Worm (Caenorhabditis elegans) whole organism, mixed stage, embryonic: ENCODE measurements around the gene F16B3.2.

Experiments used
- M03D4.4 ChIP-seq: sonication (generic microtip); optimal IDR thresholded peaks from 2 replicates; lab custom pipeline; 2017; ENCODE audit warnings: mild to moderate bottlenecking, missing genetic modification characterization, missing compliant biosample characterization
- bed-3 ChIP-seq: fragments of 200-800 bp; sonication (Bioruptor generic); optimal IDR thresholded peaks from 3 replicates; lab custom pipeline; 2018; ENCODE audit warnings: mild to moderate bottlenecking, missing genetic modification characterization, moderate library complexity, missing compliant biosample characterization
- blmp-1 ChIP-seq: fragments of 150-350 bp; optimal IDR thresholded peaks from 2 replicates; lab custom pipeline; 2014; ENCODE audit warnings: missing biosample characterization, missing genetic modification characterization
- ceh-39 ChIP-seq: fragments of 150-350 bp; optimal IDR thresholded peaks from 2 replicates; lab custom pipeline; 2014; ENCODE audit warnings: missing biosample characterization, missing genetic modification characterization
- ceh-43 ChIP-seq: fragments of 200-800 bp; sonication (Bioruptor generic); optimal IDR thresholded peaks from 2 replicates; lab custom pipeline; 2018; ENCODE audit warnings: mild to moderate bottlenecking, missing genetic modification characterization, moderate library complexity, missing compliant biosample characterization
- ceh-83 ChIP-seq: fragments of 200-800 bp; sonication (Bioruptor generic); optimal IDR thresholded peaks from 2 replicates; lab custom pipeline; 2018; ENCODE audit warnings: mild to moderate bottlenecking, missing genetic modification characterization, missing compliant biosample characterization
- ces-1 ChIP-seq: fragments of 150-350 bp; optimal IDR thresholded peaks from 2 replicates; lab custom pipeline; 2014; ENCODE audit warnings: missing biosample characterization, missing genetic modification reagents, missing genetic modification characterization
- cnd-1 ChIP-seq: fragments of 200-800 bp; sonication (Bioruptor generic); optimal IDR thresholded peaks from 2 replicates; lab custom pipeline; 2018; ENCODE audit warnings: mild to moderate bottlenecking, missing genetic modification characterization, missing compliant biosample characterization
- drap-1 ChIP-seq: fragments of 200-800 bp; sonication (Bioruptor generic); optimal IDR thresholded peaks from 3 replicates; lab custom pipeline; 2018; ENCODE audit warnings: mild to moderate bottlenecking, missing genetic modification characterization, missing compliant biosample characterization
- elt-3 ChIP-seq: fragments of 150-350 bp; optimal IDR thresholded peaks from 2 replicates; lab custom pipeline; 2014; ENCODE audit warnings: missing biosample characterization, missing genetic modification characterization
- flh-1 ChIP-seq: fragments of 200-800 bp; sonication (Bioruptor generic); optimal IDR thresholded peaks from 2 replicates; lab custom pipeline; 2018; ENCODE audit warnings: mild to moderate bottlenecking, missing genetic modification characterization, moderate library complexity, missing compliant biosample characterization
- ham-2 ChIP-seq: fragments of 200-800 bp; sonication (Bioruptor generic); optimal IDR thresholded peaks from 2 replicates; lab custom pipeline; 2018; ENCODE audit warnings: mild to moderate bottlenecking, missing genetic modification characterization, missing compliant biosample characterization
- lin-13 ChIP-seq: fragments of 150-350 bp; optimal IDR thresholded peaks from 2 replicates; lab custom pipeline; 2014; ENCODE audit warnings: missing biosample characterization, missing genetic modification characterization
- lsy-2 ChIP-seq: fragments of 150-350 bp; optimal IDR thresholded peaks from 2 replicates; lab custom pipeline; 2014; ENCODE audit warnings: missing biosample characterization, missing genetic modification characterization
- mab-5 ChIP-seq: fragments of 150-350 bp; optimal IDR thresholded peaks from 2 replicates; lab custom pipeline; 2014; ENCODE audit warnings: missing biosample characterization, missing genetic modification characterization
- mep-1 ChIP-seq: fragments of 150-350 bp; optimal IDR thresholded peaks from 2 replicates; lab custom pipeline; 2017; ENCODE audit warnings: missing biosample characterization, missing genetic modification reagents, missing genetic modification characterization, inconsistent platforms
- mls-2 ChIP-seq: sonication (generic microtip); optimal IDR thresholded peaks from 2 replicates; lab custom pipeline; 2016; ENCODE audit warnings: mild to moderate bottlenecking, missing genetic modification characterization, moderate library complexity, missing compliant biosample characterization
- nhr-12 ChIP-seq: fragments of 150-350 bp; optimal IDR thresholded peaks from 2 replicates; lab custom pipeline; 2014; ENCODE audit warnings: missing biosample characterization, missing genetic modification characterization
- nhr-237 ChIP-seq: fragments of 150-350 bp; optimal IDR thresholded peaks from 2 replicates; lab custom pipeline; 2014; ENCODE audit warnings: missing biosample characterization, missing genetic modification characterization
- nhr-28 ChIP-seq: fragments of 150-350 bp; optimal IDR thresholded peaks from 2 replicates; lab custom pipeline; 2014; ENCODE audit warnings: missing biosample characterization, missing genetic modification characterization
- nhr-76 ChIP-seq: sonication (generic microtip); optimal IDR thresholded peaks from 2 replicates; lab custom pipeline; 2017; ENCODE audit warnings: missing biosample characterization, missing genetic modification characterization
- pha-4 ChIP-seq: fragments of 150-350 bp; optimal IDR thresholded peaks from 2 replicates; lab custom pipeline; 2018; ENCODE audit warnings: missing biosample characterization, missing genetic modification reagents, missing genetic modification characterization
- sem-2 ChIP-seq: fragments of 200-800 bp; sonication (Bioruptor generic); optimal IDR thresholded peaks from 2 replicates; lab custom pipeline; 2018; ENCODE audit warnings: mild to moderate bottlenecking, missing genetic modification characterization, missing compliant biosample characterization
- snpc-4 ChIP-seq: fragments of 150-350 bp; optimal IDR thresholded peaks from 2 replicates; lab custom pipeline; 2014; ENCODE audit warnings: missing biosample characterization, missing genetic modification characterization
- sptf-1 ChIP-seq: sonication (generic microtip); optimal IDR thresholded peaks from 2 replicates; lab custom pipeline; 2017; ENCODE audit warnings: mild to moderate bottlenecking, missing genetic modification characterization, moderate library complexity, missing compliant biosample characterization
- tbx-8 ChIP-seq: fragments of 200-800 bp; sonication (Bioruptor generic); optimal IDR thresholded peaks from 2 replicates; lab custom pipeline; 2018; ENCODE audit warnings: mild to moderate bottlenecking, missing genetic modification characterization, moderate library complexity, missing compliant biosample characterization
- unc-120 ChIP-seq: sonication (generic microtip); optimal IDR thresholded peaks from 2 replicates; lab custom pipeline; 2017; ENCODE audit warnings: missing genetic modification characterization, missing compliant biosample characterization; ENCODE audit not compliant: poor library complexity, severe bottlenecking
- unc-62 ChIP-seq: fragments of 150-350 bp; optimal IDR thresholded peaks from 2 replicates; lab custom pipeline; 2014; ENCODE audit warnings: missing biosample characterization, missing genetic modification reagents, missing genetic modification characterization
- zip-8 ChIP-seq: fragments of 150-350 bp; optimal IDR thresholded peaks from 2 replicates; lab custom pipeline; 2014; ENCODE audit warnings: missing biosample characterization, missing genetic modification characterization
- ztf-11 ChIP-seq: fragments of 150-350 bp; optimal IDR thresholded peaks from 2 replicates; lab custom pipeline; 2014; ENCODE audit warnings: missing biosample characterization, missing genetic modification characterization

F16B3.2 gene

DNA sequence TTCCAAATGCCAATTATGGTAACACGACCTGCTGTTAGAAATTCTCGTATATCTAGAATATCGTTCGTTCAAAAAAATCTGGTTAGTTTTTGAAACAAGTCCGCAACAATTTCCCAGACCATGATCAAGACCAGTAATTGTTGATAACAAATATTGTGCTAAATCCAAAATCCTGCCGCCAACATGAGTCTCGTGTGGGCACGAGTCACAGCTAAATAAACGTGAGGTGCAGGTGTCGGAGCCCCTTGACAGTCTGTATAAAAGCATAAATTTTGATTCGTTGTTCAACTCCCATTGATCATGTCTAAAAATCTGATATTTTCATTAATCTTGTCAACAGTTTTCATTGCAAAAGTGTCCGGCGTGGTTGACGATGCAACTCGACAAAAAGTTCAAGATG is at the start of gene F16B3.2:
TSS of gene F16B3.2 (plus strand) at position 301 of the 400 bp plus-strand sequence.
- no peak for TF ChIP-seq ceh-39
- no peak for TF ChIP-seq ces-1

ce11 chrV:1266540-1266939 is 48.4 kb upstream of the F16B3.2 start:
- no peak for TF ChIP-seq pha-4 (tag; lab: Kevin White, UChicago)
- TF ChIP-seq bed-3 (GFP tag; lab: Kevin White, UChicago): no peak
- TF ChIP-seq M03D4.4 (tag; lab: Kevin White, UChicago): no peak
- TF ChIP-seq unc-120 (tag; lab: Kevin White, UChicago): no peak
- TF ChIP-seq nhr-76 (tag; lab: Kevin White, UChicago): no peak
- no peak for TF ChIP-seq ceh-83 (GFP tag; lab: Kevin White, UChicago)

- TF ChIP-seq ham-2 (GFP tag; lab: Kevin White, UChicago) (no peak), mls-2 (tag; lab: Kevin White, UChicago) (no peak), mep-1 (tag; lab: Kevin White, UChicago) (no peak), nhr-237 (tag; lab: Kevin White, UChicago) (no peak), unc-120 (tag; lab: Kevin White, UChicago) (no peak), ceh-43 (GFP tag; lab: Kevin White, UChicago) (no peak), snpc-4 (tag; lab: Kevin White, UChicago) (no peak), sem-2 (GFP tag; lab: Kevin White, UChicago) (no peak), ces-1 (no peak), mab-5 (tag; lab: Kevin White, UChicago) (no peak), drap-1 (GFP tag; lab: Kevin White, UChicago) (no peak), bed-3 (GFP tag; lab: Kevin White, UChicago) (no peak), elt-3 (tag; lab: Kevin White, UChicago) (no peak), zip-8 (tag; lab: Kevin White, UChicago) (no peak), tbx-8 (no peak), cnd-1 (tag; lab: Kevin White, UChicago) (no peak), lin-13 (tag; lab: Kevin White, UChicago) (no peak), flh-1 (GFP tag; lab: Kevin White, UChicago) (no peak)
Measured at ce11 chrV:1270611-1271010, 44.3 kb upstream of the F16B3.2 start, which contains the start of gene Y75B7B.1. Y75B7B.1 (plus strand) TSS chrV:1270911.

DNA sequence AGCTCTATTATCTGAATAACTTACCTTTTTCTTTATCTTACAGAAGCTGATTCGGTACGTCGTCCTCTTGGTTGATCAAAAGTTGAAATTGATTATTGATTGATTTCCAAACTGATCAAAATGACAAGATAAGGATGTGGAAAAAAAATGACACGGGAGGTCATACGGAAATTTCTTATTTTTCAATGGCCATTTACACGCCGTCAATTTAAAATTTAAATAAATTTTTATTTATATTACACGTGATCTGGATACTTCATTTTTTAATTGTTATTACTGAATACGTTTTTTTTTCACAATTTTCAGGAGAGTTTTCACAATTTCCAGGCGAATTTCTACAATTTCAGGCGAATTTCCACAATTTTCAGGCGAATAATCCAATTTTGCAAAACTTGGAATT is 39.0 kb upstream of the F16B3.2 start, which contains the start of gene Y75B7B.2:
TSS of gene Y75B7B.2 (minus strand) at position 101 of the 400 bp plus-strand sequence.
- no peak for TF ChIP-seq cnd-1 (tag; lab: Kevin White, UChicago)
- TF ChIP-seq ceh-39: no peak
- no peak for TF ChIP-seq bed-3 (GFP tag; lab: Kevin White, UChicago)
- no peak for TF ChIP-seq zip-8 (tag; lab: Kevin White, UChicago)
- TF ChIP-seq mep-1 (tag; lab: Kevin White, UChicago): no peak
- TF ChIP-seq M03D4.4 (tag; lab: Kevin White, UChicago): no peak
- no peak for TF ChIP-seq unc-62
- TF ChIP-seq blmp-1: no peak

DNA sequence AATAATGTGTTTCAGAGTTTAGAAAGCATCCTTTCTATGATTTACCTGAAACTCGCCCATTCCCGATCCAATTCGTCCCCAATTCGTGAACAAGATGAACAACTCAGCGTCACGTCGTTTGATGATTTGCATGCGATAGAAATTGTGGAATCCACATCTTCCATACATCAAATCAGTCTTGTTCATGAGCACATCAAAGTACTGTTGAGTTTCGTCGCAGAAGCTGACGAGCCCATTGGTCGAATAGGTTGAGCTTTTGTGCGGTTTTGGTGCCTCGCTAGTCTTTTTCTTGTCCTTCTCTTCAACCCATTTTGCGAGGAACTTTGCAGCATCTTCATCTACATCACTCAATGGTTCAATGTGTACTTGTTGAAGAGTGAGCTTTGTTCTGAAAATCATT is 37.0 kb upstream of the F16B3.2 start:
- no peak for TF ChIP-seq ceh-43 (GFP tag; lab: Kevin White, UChicago)
- TF ChIP-seq ceh-39: no peak
- TF ChIP-seq sem-2 (GFP tag; lab: Kevin White, UChicago): no peak
- TF ChIP-seq ham-2 (GFP tag; lab: Kevin White, UChicago): no peak
- TF ChIP-seq ztf-11: no peak
- no peak for TF ChIP-seq lsy-2 (tag; lab: Kevin White, UChicago)
- TF ChIP-seq nhr-28 (tag; lab: Kevin White, UChicago): no peak
- no peak for TF ChIP-seq drap-1 (GFP tag; lab: Kevin White, UChicago)
- TF ChIP-seq tbx-8: no peak
- TF ChIP-seq lin-13 (tag; lab: Kevin White, UChicago): no peak
- TF ChIP-seq sptf-1 (tag; lab: Kevin White, UChicago): no peak
- no peak for TF ChIP-seq elt-3 (tag; lab: Kevin White, UChicago)
- TF ChIP-seq zip-8 (tag; lab: Kevin White, UChicago): no peak
- TF ChIP-seq cnd-1 (tag; lab: Kevin White, UChicago): no peak
- TF ChIP-seq nhr-12: no peak
